Worm (Caenorhabditis elegans) whole organism, mixed stage, embryonic: ENCODE results near the gene clec-83.

Experiments used
- M03D4.4 ChIP-seq: sonication (generic microtip); optimal IDR thresholded peaks from 2 replicates; lab custom pipeline; 2017; ENCODE audit warnings: mild to moderate bottlenecking, missing genetic modification characterization, missing compliant biosample characterization
- bed-3 ChIP-seq: fragments of 200-800 bp; sonication (Bioruptor generic); optimal IDR thresholded peaks from 3 replicates; lab custom pipeline; 2018; ENCODE audit warnings: mild to moderate bottlenecking, missing genetic modification characterization, moderate library complexity, missing compliant biosample characterization
- blmp-1 ChIP-seq: fragments of 150-350 bp; optimal IDR thresholded peaks from 2 replicates; lab custom pipeline; 2014; ENCODE audit warnings: missing biosample characterization, missing genetic modification characterization
- elt-3 ChIP-seq: fragments of 150-350 bp; optimal IDR thresholded peaks from 2 replicates; lab custom pipeline; 2014; ENCODE audit warnings: missing biosample characterization, missing genetic modification characterization
- ham-2 ChIP-seq: fragments of 200-800 bp; sonication (Bioruptor generic); optimal IDR thresholded peaks from 2 replicates; lab custom pipeline; 2018; ENCODE audit warnings: mild to moderate bottlenecking, missing genetic modification characterization, missing compliant biosample characterization
- lsy-2 ChIP-seq: fragments of 150-350 bp; optimal IDR thresholded peaks from 2 replicates; lab custom pipeline; 2014; ENCODE audit warnings: missing biosample characterization, missing genetic modification characterization
- nhr-12 ChIP-seq: fragments of 150-350 bp; optimal IDR thresholded peaks from 2 replicates; lab custom pipeline; 2014; ENCODE audit warnings: missing biosample characterization, missing genetic modification characterization
- nhr-28 ChIP-seq: fragments of 150-350 bp; optimal IDR thresholded peaks from 2 replicates; lab custom pipeline; 2014; ENCODE audit warnings: missing biosample characterization, missing genetic modification characterization
- sptf-1 ChIP-seq: sonication (generic microtip); optimal IDR thresholded peaks from 2 replicates; lab custom pipeline; 2017; ENCODE audit warnings: mild to moderate bottlenecking, missing genetic modification characterization, moderate library complexity, missing compliant biosample characterization
- unc-62 ChIP-seq: fragments of 150-350 bp; optimal IDR thresholded peaks from 2 replicates; lab custom pipeline; 2014; ENCODE audit warnings: missing biosample characterization, missing genetic modification reagents, missing genetic modification characterization

ce11 chrIV:2793956-2794355 lies 47.3 kb downstream of the clec-83 start:
- TF ChIP-seq M03D4.4 (no peak), ham-2 (no peak), unc-62 (GFP tag; lab: Kevin White, UChicago) (no peak), elt-3 (tag; lab: Kevin White, UChicago) (no peak), nhr-12 (tag; lab: Kevin White, UChicago) (no peak), sptf-1 (tag; lab: Kevin White, UChicago) (no peak), lsy-2 (no peak), blmp-1 (tag; lab: Kevin White, UChicago) (no peak), nhr-28 (tag; lab: Kevin White, UChicago) (no peak), bed-3 (no peak)
